Fruit fly (Drosophila melanogaster) whole organism, embryonic: ENCODE measurements around the gene scny.

Experiments used
- Asciz ChIP-seq: fragments of 200-800 bp; sonication (Bioruptor generic); optimal IDR thresholded peaks from 2 replicates; lab custom pipeline; 2017; ENCODE audit warnings: missing biosample characterization, mild to moderate bottlenecking, missing genetic modification characterization, missing genetic modification reagents
- Awh ChIP-seq: fragments of 200-800 bp; sonication (Bioruptor generic); IDR thresholded peaks from 2 replicates; pipeline ENCODE4, ENCODE4 v1.3.6; 2022; ENCODE audit warnings: missing biosample characterization, missing genetic modification characterization
- CG10959 ChIP-seq: fragments of 200-800 bp; sonication (Bioruptor generic); IDR thresholded peaks from 2 replicates; pipeline ENCODE4 v1.3.6; 2022; ENCODE audit warnings: missing biosample characterization, missing genetic modification characterization
- CG13775 ChIP-seq: fragments of 200-800 bp; sonication (Bioruptor generic); optimal IDR thresholded peaks from 3 replicates; lab custom pipeline; 2017; ENCODE audit warnings: missing biosample characterization, mild to moderate bottlenecking, missing genetic modification characterization
- CG14965 ChIP-seq: fragments of 200-800 bp; sonication (Bioruptor generic); optimal IDR thresholded peaks from 2 replicates; lab custom pipeline; 2016; ENCODE audit warnings: missing biosample characterization, missing genetic modification characterization, borderline replicate concordance
- CG1602 ChIP-seq: fragments of 200-800 bp; sonication (Bioruptor generic); optimal IDR thresholded peaks from 3 replicates; lab custom pipeline; 2016; ENCODE audit warnings: missing biosample characterization, missing genetic modification characterization
- CG17361 ChIP-seq: fragments of 200-800 bp; sonication (Bioruptor generic); IDR thresholded peaks from 3 replicates; pipeline ENCODE4 v1.3.6; 2022; ENCODE audit warnings: missing biosample characterization, missing genetic modification characterization
- CG4404 ChIP-seq: fragments of 200-800 bp; sonication (Bioruptor generic); IDR thresholded peaks from 2 replicates; pipeline ENCODE4 v1.3.6; 2022; ENCODE audit warnings: missing biosample characterization, missing genetic modification characterization
- CG6689 ChIP-seq: fragments of 200-800 bp; sonication (Bioruptor generic); IDR thresholded peaks from 2 replicates; pipeline ENCODE4 v1.3.6; 2022; ENCODE audit warnings: missing biosample characterization, missing genetic modification characterization
- CG7372 ChIP-seq: fragments of 200-800 bp; sonication (Bioruptor generic); IDR thresholded peaks from 2 replicates; pipeline ENCODE4 v1.3.6; 2022; ENCODE audit warnings: missing biosample characterization, missing genetic modification characterization
- CG8359 ChIP-seq: fragments of 200-800 bp; sonication (Bioruptor generic); optimal IDR thresholded peaks from 2 replicates; lab custom pipeline; 2017; ENCODE audit warnings: missing biosample characterization, mild to moderate bottlenecking, missing genetic modification characterization, borderline replicate concordance
- CG8944 ChIP-seq: fragments of 200-800 bp; sonication (Bioruptor generic); optimal IDR thresholded peaks from 3 replicates; lab custom pipeline; 2016; ENCODE audit warnings: missing biosample characterization, missing genetic modification characterization
- CG9797 ChIP-seq: fragments of 200-800 bp; sonication (Bioruptor generic); optimal IDR thresholded peaks from 3 replicates; lab custom pipeline; 2018; ENCODE audit warnings: missing biosample characterization, mild to moderate bottlenecking, missing genetic modification characterization
- Dp ChIP-seq: fragments of 200-800 bp; sonication (Bioruptor generic); optimal IDR thresholded peaks from 2 replicates; lab custom pipeline; 2018; ENCODE audit warnings: missing biosample characterization, mild to moderate bottlenecking, missing genetic modification characterization, moderate library complexity
- E2f1 ChIP-seq: fragments of 200-800 bp; sonication (Bioruptor generic); IDR thresholded peaks from 2 replicates; pipeline ENCODE4 v1.3.6; 2022; ENCODE audit warnings: missing biosample characterization, missing genetic modification characterization
- E2f2 ChIP-seq: fragments of 200-800 bp; sonication (Bioruptor generic); IDR thresholded peaks from 2 replicates; pipeline ENCODE4 v1.3.6; 2022; ENCODE audit warnings: missing biosample characterization, missing genetic modification characterization
- Elba2 ChIP-seq: fragments of 200-800 bp; sonication (Bioruptor generic); optimal IDR thresholded peaks from 3 replicates; lab custom pipeline; 2016; ENCODE audit warnings: missing biosample characterization, missing genetic modification characterization
- Fer3 ChIP-seq: fragments of 200-800 bp; sonication (Bioruptor generic); optimal IDR thresholded peaks from 2 replicates; lab custom pipeline; 2018; ENCODE audit warnings: missing biosample characterization, mild to moderate bottlenecking, missing genetic modification characterization, moderate library complexity
- Gsc ChIP-seq: fragments of 200-800 bp; sonication (Bioruptor generic); IDR thresholded peaks from 2 replicates; pipeline ENCODE4 v1.3.6; 2022; ENCODE audit warnings: missing biosample characterization, missing genetic modification characterization
- HHEX ChIP-seq: fragments of 200-800 bp; sonication (Bioruptor generic); optimal IDR thresholded peaks from 3 replicates; lab custom pipeline; 2017; ENCODE audit warnings: missing biosample characterization, mild to moderate bottlenecking, missing genetic modification characterization, missing genetic modification reagents
- Hmr ChIP-seq: fragments of 200-800 bp; sonication (Bioruptor generic); optimal IDR thresholded peaks from 3 replicates; lab custom pipeline; 2017; ENCODE audit warnings: mild to moderate bottlenecking, missing biosample characterization, missing genetic modification reagents, missing genetic modification characterization
- Hmx ChIP-seq: fragments of 200-800 bp; sonication (Bioruptor generic); optimal IDR thresholded peaks from 2 replicates; lab custom pipeline; 2016; ENCODE audit warnings: missing biosample characterization, missing genetic modification characterization
- Kr ChIP-seq: fragments of 200-800 bp; sonication (Bioruptor generic); optimal IDR thresholded peaks from 2 replicates; lab custom pipeline; 2017; ENCODE audit warnings: missing biosample characterization, mild to moderate bottlenecking, missing genetic modification characterization
- Lhr ChIP-seq: fragments of 200-800 bp; sonication (Bioruptor generic); optimal IDR thresholded peaks from 3 replicates; lab custom pipeline; 2017; ENCODE audit warnings: mild to moderate bottlenecking, missing biosample characterization, missing genetic modification reagents, missing genetic modification characterization
- MBD-R2 ChIP-seq: fragments of 200-800 bp; sonication (Bioruptor generic); IDR thresholded peaks from 2 replicates; pipeline ENCODE4 v1.3.6; 2022; ENCODE audit warnings: missing biosample characterization, missing genetic modification characterization
- MESR4 ChIP-seq: fragments of 200-800 bp; sonication (Bioruptor generic); optimal IDR thresholded peaks from 2 replicates; lab custom pipeline; 2018; ENCODE audit warnings: missing biosample characterization, mild to moderate bottlenecking, missing genetic modification characterization, moderate library complexity
- Mes4 ChIP-seq: fragments of 200-800 bp; sonication (Bioruptor generic); optimal IDR thresholded peaks from 2 replicates; lab custom pipeline; 2016; ENCODE audit warnings: missing biosample characterization, missing genetic modification characterization
- Myb ChIP-seq: fragments of 200-800 bp; sonication (Bioruptor generic); optimal IDR thresholded peaks from 2 replicates; lab custom pipeline; 2016; ENCODE audit warnings: missing biosample characterization, missing genetic modification characterization
- NK7.1 ChIP-seq: fragments of 200-800 bp; sonication (Bioruptor generic); optimal IDR thresholded peaks from 3 replicates; lab custom pipeline; 2016; ENCODE audit warnings: missing biosample characterization, missing genetic modification characterization
- Six4 ChIP-seq: fragments of 200-800 bp; sonication (Bioruptor generic); optimal IDR thresholded peaks from 2 replicates; lab custom pipeline; 2016; ENCODE audit warnings: missing biosample characterization, missing genetic modification characterization
- Sry-β ChIP-seq: fragments of 200-800 bp; sonication (Bioruptor generic); optimal IDR thresholded peaks from 2 replicates; lab custom pipeline; 2018; ENCODE audit warnings: missing biosample characterization, mild to moderate bottlenecking, missing genetic modification characterization, moderate library complexity
- Ssrp ChIP-seq: fragments of 200-800 bp; sonication (Bioruptor generic); optimal IDR thresholded peaks from 2 replicates; lab custom pipeline; 2018; ENCODE audit warnings: missing biosample characterization, mild to moderate bottlenecking, missing genetic modification characterization, moderate library complexity
- Stat92E ChIP-seq, 3 experiments: fragments of >200 bp in 2 of 3; fragments of 200-800 bp in 1 of 3; sonication (Bioruptor generic) in 1 of 3; optimal IDR thresholded peaks; 2 replicates each; lab custom pipeline; 2017 to 2019; ENCODE audit warnings: missing biosample characterization in 3 of 3, missing genetic modification characterization in 3 of 3, mild to moderate bottlenecking in 1 of 3, moderate library complexity in 1 of 3
- Tbp ChIP-seq: fragments of >200 bp; optimal IDR thresholded peaks from 2 replicates; lab custom pipeline; 2018; ENCODE audit warnings: missing biosample characterization, missing genetic modification characterization
- Vsx1 ChIP-seq: fragments of 200-800 bp; sonication (Bioruptor generic); optimal IDR thresholded peaks from 2 replicates; lab custom pipeline; 2017; ENCODE audit warnings: missing biosample characterization, mild to moderate bottlenecking, missing genetic modification characterization, missing genetic modification reagents
- ac ChIP-seq: fragments of 200-800 bp; sonication (Bioruptor generic); optimal IDR thresholded peaks from 3 replicates; lab custom pipeline; 2017; ENCODE audit warnings: missing biosample characterization, mild to moderate bottlenecking, missing genetic modification characterization
- chinmo ChIP-seq: fragments of 200-800 bp; sonication (Bioruptor generic); IDR thresholded peaks from 4 replicates; pipeline ENCODE4 v1.3.6; 2022; ENCODE audit warnings: missing biosample characterization, missing genetic modification characterization; ENCODE audit not compliant: partially characterized antibody
- fd96Cb ChIP-seq: fragments of 200-800 bp; sonication (Bioruptor generic); optimal IDR thresholded peaks from 2 replicates; lab custom pipeline; 2018; ENCODE audit warnings: missing biosample characterization, mild to moderate bottlenecking, missing genetic modification characterization, moderate library complexity
- gem ChIP-seq: fragments of 200-800 bp; sonication (Bioruptor generic); optimal IDR thresholded peaks from 2 replicates; lab custom pipeline; 2019; ENCODE audit warnings: missing biosample characterization, mild to moderate bottlenecking, missing genetic modification characterization, moderate library complexity
- gfzf ChIP-seq: fragments of 200-800 bp; sonication (Bioruptor generic); optimal IDR thresholded peaks from 2 replicates; lab custom pipeline; 2016; ENCODE audit warnings: missing biosample characterization, mild to moderate bottlenecking, missing genetic modification characterization, moderate library complexity
- jigr1 ChIP-seq: fragments of 200-800 bp; sonication (Bioruptor generic); IDR thresholded peaks from 3 replicates; pipeline ENCODE4 v1.3.6; 2022; ENCODE audit warnings: missing biosample characterization, missing genetic modification characterization
- kay ChIP-seq: fragments of 200-800 bp; sonication (Bioruptor generic); optimal IDR thresholded peaks from 2 replicates; lab custom pipeline; 2016; ENCODE audit warnings: missing biosample characterization, missing genetic modification characterization
- lola ChIP-seq, 3 experiments: fragments of >200 bp in 2 of 3; fragments of 200-800 bp in 1 of 3; sonication (Bioruptor generic) in 1 of 3; optimal IDR thresholded peaks; 2 replicates each; lab custom pipeline; 2017 to 2019; ENCODE audit warnings: missing biosample characterization in 3 of 3, missing genetic modification characterization in 3 of 3, mild to moderate bottlenecking in 1 of 3, moderate library complexity in 1 of 3
- mld ChIP-seq: fragments of 200-800 bp; sonication (Bioruptor generic); IDR thresholded peaks from 3 replicates; pipeline ENCODE4 v1.3.6; 2022; ENCODE audit warnings: missing biosample characterization, missing genetic modification characterization; ENCODE audit not compliant: partially characterized antibody
- nerfin-1 ChIP-seq: fragments of 200-800 bp; sonication (Bioruptor generic); optimal IDR thresholded peaks from 3 replicates; lab custom pipeline; 2019; ENCODE audit warnings: missing biosample characterization, mild to moderate bottlenecking, missing genetic modification characterization, moderate library complexity
- odd ChIP-seq: fragments of 200-800 bp; sonication (Bioruptor generic); optimal IDR thresholded peaks from 2 replicates; lab custom pipeline; 2017; ENCODE audit warnings: missing biosample characterization, mild to moderate bottlenecking, missing genetic modification characterization
- shn ChIP-seq: fragments of 200-800 bp; sonication (Bioruptor generic); optimal IDR thresholded peaks from 3 replicates; lab custom pipeline; 2016; ENCODE audit warnings: missing biosample characterization, missing genetic modification characterization
- stwl ChIP-seq: fragments of 200-800 bp; sonication (Bioruptor generic); optimal IDR thresholded peaks from 3 replicates; lab custom pipeline; 2018; ENCODE audit warnings: missing biosample characterization, mild to moderate bottlenecking, missing genetic modification characterization, moderate library complexity
- toy ChIP-seq: fragments of 200-800 bp; sonication (Bioruptor generic); IDR thresholded peaks from 2 replicates; pipeline ENCODE4 v1.3.6; 2022; ENCODE audit warnings: missing biosample characterization, missing genetic modification characterization
- twi ChIP-seq: fragments of 200-800 bp; optimal IDR thresholded peaks from 2 replicates; lab custom pipeline; 2019; ENCODE audit warnings: missing biosample characterization, mild to moderate bottlenecking, missing genetic modification characterization, moderate library complexity
- wdn ChIP-seq: fragments of 200-800 bp; sonication (Bioruptor generic); IDR thresholded peaks from 2 replicates; pipeline ENCODE4 v1.3.6; 2022; ENCODE audit warnings: missing biosample characterization, missing genetic modification characterization

The scny gene

DNA sequence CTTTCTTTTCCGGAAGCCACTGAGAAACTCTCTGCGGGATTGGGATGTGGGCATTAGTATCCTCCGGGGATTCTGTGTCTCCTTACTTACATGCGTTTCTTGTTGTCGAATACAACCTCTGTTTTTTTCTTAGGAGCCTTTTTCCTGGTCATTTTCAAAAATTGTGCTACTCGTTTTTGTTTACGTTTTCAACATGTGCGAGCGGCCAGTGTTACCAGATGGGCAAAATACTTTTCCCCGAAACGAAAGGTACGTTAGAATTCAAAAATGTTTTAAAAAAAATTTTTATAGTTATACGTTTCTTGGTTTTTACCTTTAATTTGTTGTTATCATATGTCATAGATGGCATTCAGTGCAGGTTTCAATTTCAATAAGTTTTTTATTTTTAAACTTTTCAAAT is 8.3 kb downstream of the scny start, which contains the start of gene vito (continued):
- no peak for TF ChIP-seq NK7.1 (GFP tag; lab: Kevin White, UChicago)
- TF ChIP-seq Fer3 (tag; lab: Kevin White, UChicago) = no peak
- no peak for TF ChIP-seq Tbp
- no peak for TF ChIP-seq odd
- no peak for TF ChIP-seq CG7372 (GFP tag; lab: Robert Waterston, UW)
- TF ChIP-seq twi = no peak
- no peak for TF ChIP-seq CG17361 (GFP tag; lab: Robert Waterston, UW)
- no peak for TF ChIP-seq mld (GFP tag; lab: Robert Waterston, UW)
- no peak for TF ChIP-seq CG10959 (GFP tag; lab: Robert Waterston, UW)
- TF ChIP-seq CG13775 (GFP tag; lab: Kevin White, UChicago) = no peak
- TF ChIP-seq CG4404 = no peak
- no peak for TF ChIP-seq Stat92E (GFP tag; optimal IDR thresholded peaks at IDR 0.05; lab: Kevin White, UChicago)
- peak; percentile 10 for TF ChIP-seq stwl (tag; lab: Kevin White, UChicago)
- no peak for TF ChIP-seq CG8944
- TF ChIP-seq CG8359 (GFP tag; lab: Kevin White, UChicago) = no peak
- TF ChIP-seq E2f2 (GFP tag; lab: Robert Waterston, UW) = peak; percentile 51
- TF ChIP-seq Dp = peak; percentile 41
- no peak for TF ChIP-seq Gsc (GFP tag; lab: Robert Waterston, UW)
- no peak for TF ChIP-seq Awh (GFP tag; lab: Robert Waterston, UW)
- no peak for TF ChIP-seq E2f1 (GFP tag; lab: Robert Waterston, UW)
- no peak for TF ChIP-seq toy
- peak; percentile 15 for TF ChIP-seq CG9797
- TF ChIP-seq shn (GFP tag; lab: Kevin White, UChicago) = no peak
- TF ChIP-seq HHEX (GFP tag; lab: Kevin White, UChicago) = no peak
- no peak for TF ChIP-seq lola (GFP tag; optimal IDR thresholded peaks at IDR 0.05; lab: Kevin White, UChicago)
- no peak for TF ChIP-seq Elba2 (GFP tag; lab: Kevin White, UChicago)
- no peak for TF ChIP-seq Hmx (GFP tag; lab: Kevin White, UChicago)
- no peak for TF ChIP-seq Hmr (GFP tag; lab: Kevin White, UChicago)
- peak; percentile 60 for TF ChIP-seq gfzf
- TF ChIP-seq Myb (GFP tag; lab: Kevin White, UChicago) = peak; percentile 90
- no peak for TF ChIP-seq Mes4 (GFP tag; lab: Kevin White, UChicago)
- TF ChIP-seq Ssrp (tag; lab: Kevin White, UChicago) = no peak
- no peak for TF ChIP-seq jigr1 (GFP tag; lab: Robert Waterston, UW)
- no peak for TF ChIP-seq ac (GFP tag; lab: Kevin White, UChicago)
- TF ChIP-seq kay = no peak
- no peak for TF ChIP-seq CG1602
- no peak for TF ChIP-seq Sry-β (GFP tag; lab: Kevin White, UChicago)
- TF ChIP-seq Kr (GFP tag; lab: Kevin White, UChicago) = no peak
- no peak for TF ChIP-seq Asciz (GFP tag; lab: Kevin White, UChicago)
- TF ChIP-seq MESR4 (GFP tag; lab: Kevin White, UChicago) = peak; percentile 18
- no peak for TF ChIP-seq Six4 (GFP tag; lab: Kevin White, UChicago)
- peak; percentile 44; the same call in 1 of the 2 replicates for TF ChIP-seq MBD-R2
- TF ChIP-seq Vsx1 (GFP tag; lab: Kevin White, UChicago) = no peak
- TF ChIP-seq CG14965 (GFP tag; lab: Kevin White, UChicago) = no peak
- no peak for TF ChIP-seq CG6689 (GFP tag; lab: Robert Waterston, UW)
- no peak for TF ChIP-seq fd96Cb (tag; lab: Kevin White, UChicago)
- no peak for TF ChIP-seq wdn (GFP tag; lab: Robert Waterston, UW)
- no peak for TF ChIP-seq Lhr (GFP tag; lab: Kevin White, UChicago)
- TF ChIP-seq gem = no peak
- TF ChIP-seq chinmo (GFP tag; lab: Robert Waterston, UW) = no peak
- TF ChIP-seq nerfin-1 (tag; lab: Kevin White, UChicago) = no peak
